Worm (Caenorhabditis elegans) whole organism, L1 larva: Measurements from ENCODE around the gene Y39B6A.29.

ENCODE experiments used
- alr-1 ChIP-seq: fragments of 200-800 bp; sonication (Bioruptor generic); optimal IDR thresholded peaks from 2 replicates; lab custom pipeline; 2018; ENCODE audit warnings: borderline replicate concordance, mild to moderate bottlenecking, missing genetic modification characterization, missing compliant biosample characterization
- ceh-82 ChIP-seq, 3 experiments: fragments of 150-350 bp in 1 of 3; sonication (generic microtip) in 2 of 3; optimal IDR thresholded peaks; 2 replicates each; lab custom pipeline; 2014 to 2017; ENCODE audit warnings: missing biosample characterization in 3 of 3, missing genetic modification characterization in 3 of 3
- ces-1 ChIP-seq: fragments of 150-350 bp; optimal IDR thresholded peaks from 2 replicates; lab custom pipeline; 2014; ENCODE audit warnings: missing biosample characterization, missing genetic modification reagents, missing genetic modification characterization
- dsc-1 ChIP-seq: sonication (generic microtip); optimal IDR thresholded peaks from 2 replicates; lab custom pipeline; 2016; ENCODE audit warnings: mild to moderate bottlenecking, missing genetic modification characterization, missing compliant biosample characterization
- elt-2 ChIP-seq: sonication (generic microtip); optimal IDR thresholded peaks from 2 replicates; lab custom pipeline; 2016; ENCODE audit warnings: missing genetic modification characterization, mild to moderate bottlenecking, inconsistent platforms, missing compliant biosample characterization, missing genetic modification reagents
- jun-1 ChIP-seq: fragments of 150-350 bp; optimal IDR thresholded peaks from 2 replicates; lab custom pipeline; 2014; ENCODE audit warnings: missing biosample characterization, missing genetic modification reagents, missing genetic modification characterization
- lin-35 ChIP-seq, 2 experiments: fragments of 150-350 bp; optimal IDR thresholded peaks; 2 replicates each; lab custom pipeline; 2014; ENCODE audit warnings: missing biosample characterization in 2 of 2, missing genetic modification characterization in 2 of 2, missing genetic modification reagents in 2 of 2
- mdl-1 ChIP-seq, 2 experiments: fragments of 150-350 bp; optimal IDR thresholded peaks; 2 replicates each; lab custom pipeline; 2014 to 2017; ENCODE audit warnings: missing biosample characterization in 2 of 2, missing genetic modification characterization in 2 of 2, inconsistent platforms in 1 of 2
- mef-2 ChIP-seq: fragments of 150-350 bp; optimal IDR thresholded peaks from 2 replicates; lab custom pipeline; 2014; ENCODE audit warnings: missing biosample characterization, missing genetic modification characterization
- pqm-1 ChIP-seq: sonication (generic microtip); optimal IDR thresholded peaks from 3 replicates; lab custom pipeline; 2017; ENCODE audit warnings: missing biosample characterization, missing genetic modification characterization
- skn-1 ChIP-seq: fragments of 150-350 bp; optimal IDR thresholded peaks from 2 replicates; lab custom pipeline; 2014; ENCODE audit warnings: missing biosample characterization, missing genetic modification characterization
- unc-30 ChIP-seq: sonication (generic microtip); optimal IDR thresholded peaks from 2 replicates; lab custom pipeline; 2017; ENCODE audit warnings: missing biosample characterization, missing genetic modification characterization
- unc-62 ChIP-seq: fragments of 150-350 bp; optimal IDR thresholded peaks from 2 replicates; lab custom pipeline; 2014; ENCODE audit warnings: missing biosample characterization, missing genetic modification reagents, missing genetic modification characterization
- ztf-11 ChIP-seq, 2 experiments: sonication (generic microtip); optimal IDR thresholded peaks; 2 replicates each; lab custom pipeline; 2016 to 2017; ENCODE audit warnings: missing genetic modification characterization in 2 of 2, missing biosample characterization in 1 of 2, missing compliant biosample characterization in 1 of 2

ce11 chrV:19036061-19036460, 11.5 kb upstream of the Y39B6A.29 start:
- no peak for TF ChIP-seq elt-2 (tag; lab: Kevin White, UChicago)
- no peak for TF ChIP-seq unc-30
- no peak for TF ChIP-seq ceh-82 (tag; optimal IDR thresholded peaks at IDR 0.05; lab: Kevin White, UChicago)
- no peak for TF ChIP-seq mef-2 (tag; lab: Kevin White, UChicago)
- no peak for TF ChIP-seq pqm-1
- no peak for TF ChIP-seq skn-1
- no peak for TF ChIP-seq alr-1 (tag; lab: Kevin White, UChicago)
- no peak for TF ChIP-seq mdl-1 (tag; optimal IDR thresholded peaks at IDR 0.05; lab: Kevin White, UChicago)
- no peak for TF ChIP-seq lin-35 (GFP tag; optimal IDR thresholded peaks at IDR 0.05; lab: Kevin White, UChicago)
- TF ChIP-seq ces-1 (GFP tag; lab: Kevin White, UChicago): no peak
- TF ChIP-seq unc-62 (GFP tag; lab: Kevin White, UChicago): no peak
- TF ChIP-seq ztf-11 (tag; optimal IDR thresholded peaks at IDR 0.05; lab: Kevin White, UChicago): no peak
- TF ChIP-seq jun-1 (tag; lab: Kevin White, UChicago): no peak
- no peak for TF ChIP-seq dsc-1
